Worm (Caenorhabditis elegans): ENCODE results near the gene cyn-1.

DNA sequence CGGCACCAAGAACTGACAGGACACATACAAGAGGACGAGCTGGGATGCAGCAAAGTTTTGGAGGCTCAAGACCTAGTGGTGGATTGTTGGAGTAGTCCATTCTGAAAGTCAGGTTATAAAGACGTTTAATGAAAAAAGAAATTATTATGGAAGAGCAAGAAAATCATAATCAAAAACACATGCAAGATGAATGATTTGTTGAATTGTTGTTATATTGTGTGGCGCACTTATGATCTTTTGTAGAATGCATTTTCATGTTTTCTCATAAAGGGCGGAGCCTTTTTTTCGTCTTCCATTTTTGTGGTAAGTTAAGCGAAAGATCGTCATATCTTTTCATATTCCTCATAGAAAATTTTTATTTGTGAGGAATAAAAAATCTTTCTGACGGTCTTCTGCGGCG lies 39.4 kb upstream of the cyn-1 start, which contains the start of gene F47B8.2:
- TF ChIP-seq nhr-76 (tag; optimal IDR thresholded peaks at IDR 0.05) (no peak), snpc-4 (tag; optimal IDR thresholded peaks at IDR 0.05) (no peak), fos-1 (tag; optimal IDR thresholded peaks at IDR 0.05) (no peak), xbp-1 (tag; optimal IDR thresholded peaks at IDR 0.05) (no peak), ztf-11 (tag; optimal IDR thresholded peaks at IDR 0.05) (no peak), C34B4.2 (tag; optimal IDR thresholded peaks at IDR 0.05) (no peak), fkh-10 (GFP tag; optimal IDR thresholded peaks at IDR 0.05) (no peak), mep-1 (tag; optimal IDR thresholded peaks at IDR 0.05) (no peak), jun-1 (tag; optimal IDR thresholded peaks at IDR 0.05) (no peak), blmp-1 (tag; optimal IDR thresholded peaks at IDR 0.05) (no peak), dpl-1 (GFP tag; optimal IDR thresholded peaks at IDR 0.05) (no peak), mef-2 (tag; optimal IDR thresholded peaks at IDR 0.05) (no peak)

Data from whole organism, L1 larva.